Fruit fly (Drosophila melanogaster): ENCODE measurements around the gene wake.

dm6 chr3R:22667959-22668316 lies 28.3 kb downstream of the wake start:
- TF ChIP-seq CG9948 (tag; optimal IDR thresholded peaks at IDR 0.05) (no peak), rn (GFP tag; IDR thresholded peaks at IDR 0.05) (no peak), Snoo (tag; optimal IDR thresholded peaks at IDR 0.05) (no peak)
